Fruit fly (Drosophila melanogaster): ENCODE data around the gene RnrL.

DNA sequence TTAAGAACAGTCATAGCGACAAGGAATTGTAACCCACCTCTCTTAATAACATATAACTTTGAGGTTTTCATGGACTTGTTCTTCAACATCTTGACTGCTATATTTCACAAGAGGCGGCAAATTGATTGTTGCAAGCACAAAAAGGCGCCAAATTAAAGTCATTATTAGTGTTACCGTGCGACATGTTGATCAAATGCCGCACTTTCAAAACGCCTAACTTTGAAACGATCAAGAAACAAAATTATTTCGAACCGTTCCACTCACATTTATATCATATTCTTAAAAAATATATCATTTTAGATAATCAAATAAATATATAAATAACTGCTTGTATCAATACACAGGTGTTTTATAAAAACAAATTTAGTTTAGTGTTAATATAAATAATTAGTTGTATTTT lies at the start of gene RnrL:
- TF ChIP-seq CG4496 (GFP tag; IDR thresholded peaks at IDR 0.05) = no peak
- TF ChIP-seq Pif1A (GFP tag; optimal IDR thresholded peaks at IDR 0.05) = no peak
- no peak for TF ChIP-seq CG8159 (tag; optimal IDR thresholded peaks at IDR 0.05)
- no peak for TF ChIP-seq CG15710 (tag; optimal IDR thresholded peaks at IDR 0.05)
- TF ChIP-seq CG17806 (tag; optimal IDR thresholded peaks at IDR 0.05) = no peak
- TF ChIP-seq EcR (GFP tag; optimal IDR thresholded peaks at IDR 0.05) = no peak
- no peak for TF ChIP-seq CG13204 (GFP tag; optimal IDR thresholded peaks at IDR 0.05)
- TF ChIP-seq fd96Ca (GFP tag; IDR thresholded peaks at IDR 0.05) = no peak
